Fruit fly (Drosophila melanogaster) whole organism, embryonic: Measurements from ENCODE around the gene slf.
A peak's percentile ranks its signal among the peaks of the same experiment; 100 is the strongest.

Experiments
- Bteb2 ChIP-seq: fragments of 200-800 bp; sonication (Bioruptor generic); optimal IDR thresholded peaks from 2 replicates; lab custom pipeline; 2016; ENCODE audit warnings: missing biosample characterization, missing genetic modification characterization
- CG10267 ChIP-seq: fragments of 200-800 bp; sonication (Bioruptor generic); optimal IDR thresholded peaks from 2 replicates; lab custom pipeline; 2018; ENCODE audit warnings: missing biosample characterization, mild to moderate bottlenecking, missing genetic modification characterization, moderate library complexity
- CG10366 ChIP-seq: fragments of 200-800 bp; sonication (Bioruptor generic); IDR thresholded peaks from 2 replicates; pipeline ENCODE4 v1.3.6; 2022; ENCODE audit warnings: missing biosample characterization, missing genetic modification characterization
- CG11085 ChIP-seq: fragments of 200-800 bp; sonication (Bioruptor generic); IDR thresholded peaks from 2 replicates; pipeline ENCODE4 v1.3.6; 2022; ENCODE audit warnings: missing biosample characterization, missing genetic modification characterization
- CG11398 ChIP-seq: fragments of 200-800 bp; sonication (Bioruptor generic); optimal IDR thresholded peaks from 2 replicates; lab custom pipeline; 2016; ENCODE audit warnings: missing biosample characterization, missing genetic modification characterization
- CG11456 ChIP-seq: fragments of 200-800 bp; sonication (Bioruptor generic); IDR thresholded peaks from 3 replicates; pipeline ENCODE4 v1.3.6; 2022; ENCODE audit warnings: missing biosample characterization, missing genetic modification characterization
- CG11696 ChIP-seq: fragments of 200-800 bp; sonication (Bioruptor generic); IDR thresholded peaks from 2 replicates; pipeline ENCODE4 v1.3.6; 2022; ENCODE audit warnings: missing biosample characterization, missing genetic modification characterization
- CG11723 ChIP-seq: fragments of 200-800 bp; sonication (Bioruptor generic); optimal IDR thresholded peaks from 2 replicates; lab custom pipeline; 2017; ENCODE audit warnings: missing biosample characterization, mild to moderate bottlenecking, missing genetic modification characterization
- CG12219 ChIP-seq: fragments of 200-800 bp; sonication (Bioruptor generic); optimal IDR thresholded peaks from 3 replicates; lab custom pipeline; 2018; ENCODE audit warnings: missing biosample characterization, mild to moderate bottlenecking, missing genetic modification characterization
- CG12391 ChIP-seq: fragments of 200-800 bp; sonication (Bioruptor generic); optimal IDR thresholded peaks from 3 replicates; lab custom pipeline; 2018; ENCODE audit warnings: missing biosample characterization, mild to moderate bottlenecking, missing genetic modification characterization, moderate library complexity
- CG14441 ChIP-seq: fragments of 200-800 bp; sonication (Bioruptor generic); IDR thresholded peaks from 2 replicates; pipeline ENCODE4 v1.3.6; 2022; ENCODE audit warnings: missing biosample characterization, missing genetic modification characterization
- CG15479 ChIP-seq: fragments of 200-800 bp; sonication (Bioruptor generic); optimal IDR thresholded peaks from 3 replicates; lab custom pipeline; 2019; ENCODE audit warnings: missing biosample characterization, mild to moderate bottlenecking, missing genetic modification characterization, moderate library complexity
- CG15696 ChIP-seq: fragments of 200-800 bp; sonication (Bioruptor generic); optimal IDR thresholded peaks from 2 replicates; lab custom pipeline; 2019; ENCODE audit warnings: missing biosample characterization, mild to moderate bottlenecking, missing genetic modification characterization, moderate library complexity
- CG17186 ChIP-seq: fragments of 200-800 bp; sonication (Bioruptor generic); optimal IDR thresholded peaks from 3 replicates; lab custom pipeline; 2017; ENCODE audit warnings: missing biosample characterization, missing genetic modification reagents, missing genetic modification characterization
- CG17802 ChIP-seq: fragments of 200-800 bp; sonication (Bioruptor generic); optimal IDR thresholded peaks from 2 replicates; lab custom pipeline; 2018; ENCODE audit warnings: missing biosample characterization, mild to moderate bottlenecking, missing genetic modification characterization, moderate library complexity
- CG30020 ChIP-seq: fragments of 200-800 bp; optimal IDR thresholded peaks from 2 replicates; lab custom pipeline; 2019; ENCODE audit warnings: missing biosample characterization, mild to moderate bottlenecking, missing genetic modification characterization, moderate library complexity
- CG42726 ChIP-seq: fragments of 200-800 bp; sonication (Bioruptor generic); IDR thresholded peaks from 2 replicates; pipeline ENCODE4 v1.3.6; 2022; ENCODE audit warnings: missing biosample characterization, missing genetic modification characterization; ENCODE audit not compliant: partially characterized antibody
- CG4328 ChIP-seq: fragments of 200-800 bp; sonication (Bioruptor generic); optimal IDR thresholded peaks from 3 replicates; lab custom pipeline; 2017; ENCODE audit warnings: missing biosample characterization, missing genetic modification reagents, missing genetic modification characterization
- CG7372 ChIP-seq: fragments of 200-800 bp; sonication (Bioruptor generic); IDR thresholded peaks from 2 replicates; pipeline ENCODE4 v1.3.6; 2022; ENCODE audit warnings: missing biosample characterization, missing genetic modification characterization
- CG7928 ChIP-seq: fragments of 200-800 bp; sonication (Bioruptor generic); optimal IDR thresholded peaks from 2 replicates; lab custom pipeline; 2017; ENCODE audit warnings: missing biosample characterization, mild to moderate bottlenecking, missing genetic modification characterization
- CG9797 ChIP-seq: fragments of 200-800 bp; sonication (Bioruptor generic); optimal IDR thresholded peaks from 3 replicates; lab custom pipeline; 2018; ENCODE audit warnings: missing biosample characterization, mild to moderate bottlenecking, missing genetic modification characterization
- E2f1 ChIP-seq: fragments of 200-800 bp; sonication (Bioruptor generic); IDR thresholded peaks from 2 replicates; pipeline ENCODE4 v1.3.6; 2022; ENCODE audit warnings: missing biosample characterization, missing genetic modification characterization
- Fer2 ChIP-seq: fragments of 200-800 bp; sonication (Bioruptor generic); optimal IDR thresholded peaks from 2 replicates; lab custom pipeline; 2018; ENCODE audit warnings: missing biosample characterization, mild to moderate bottlenecking, missing genetic modification characterization, moderate library complexity
- HLHmδ ChIP-seq: fragments of 200-800 bp; sonication (Bioruptor generic); optimal IDR thresholded peaks from 2 replicates; lab custom pipeline; 2018; ENCODE audit warnings: missing biosample characterization, mild to moderate bottlenecking, missing genetic modification characterization, moderate library complexity
- Hr51 ChIP-seq, 2 experiments: fragments of 200-800 bp; sonication (Bioruptor generic); optimal IDR thresholded peaks; 2 replicates in 1 of 2; 3 replicates in 1 of 2; lab custom pipeline; 2016 to 2018; ENCODE audit warnings: missing biosample characterization in 2 of 2, missing genetic modification characterization in 2 of 2, mild to moderate bottlenecking in 1 of 2, moderate library complexity in 1 of 2
- MBD-R2 ChIP-seq: fragments of 200-800 bp; sonication (Bioruptor generic); IDR thresholded peaks from 2 replicates; pipeline ENCODE4 v1.3.6; 2022; ENCODE audit warnings: missing biosample characterization, missing genetic modification characterization
- PHDP ChIP-seq: fragments of 200-800 bp; sonication (Bioruptor generic); optimal IDR thresholded peaks from 3 replicates; lab custom pipeline; 2018; ENCODE audit warnings: missing biosample characterization, mild to moderate bottlenecking, missing genetic modification characterization, moderate library complexity
- Trl ChIP-seq, 3 experiments: fragments of >200 bp in 2 of 3; fragments of 200-800 bp in 1 of 3; sonication (Bioruptor generic) in 1 of 3; optimal IDR thresholded peaks; 2 replicates in 1 of 3; 3 replicates in 2 of 3; lab custom pipeline; 2016 to 2017; ENCODE audit warnings: missing biosample characterization in 1 of 3, missing genetic modification characterization in 1 of 3
- bab2 ChIP-seq: fragments of 200-800 bp; sonication (Bioruptor generic); optimal IDR thresholded peaks from 2 replicates; lab custom pipeline; 2016; ENCODE audit warnings: missing biosample characterization, missing genetic modification characterization
- bbx ChIP-seq: fragments of 200-800 bp; sonication (Bioruptor generic); IDR thresholded peaks from 2 replicates; pipeline ENCODE4 v1.3.6; 2022; ENCODE audit warnings: missing biosample characterization, missing genetic modification characterization; ENCODE audit not compliant: partially characterized antibody
- dati ChIP-seq: fragments of 200-800 bp; sonication (Bioruptor generic); IDR thresholded peaks from 2 replicates; pipeline ENCODE4 v1.3.6; 2022; ENCODE audit warnings: missing biosample characterization, missing genetic modification characterization
- dm ChIP-seq: fragments of 200-800 bp; sonication (Bioruptor generic); optimal IDR thresholded peaks from 3 replicates; lab custom pipeline; 2016; ENCODE audit warnings: missing biosample characterization, missing genetic modification characterization
- dmrt11E ChIP-seq: fragments of 200-800 bp; sonication (Bioruptor generic); optimal IDR thresholded peaks from 3 replicates; lab custom pipeline; 2018; ENCODE audit warnings: missing biosample characterization, mild to moderate bottlenecking, missing genetic modification characterization, moderate library complexity
- ems ChIP-seq: fragments of 200-800 bp; sonication (Bioruptor generic); optimal IDR thresholded peaks from 3 replicates; lab custom pipeline; 2016; ENCODE audit warnings: missing biosample characterization, missing genetic modification characterization
- fru ChIP-seq: fragments of >200 bp; optimal IDR thresholded peaks from 2 replicates; lab custom pipeline; 2017
- ftz-f1 ChIP-seq: fragments of 200-800 bp; sonication (Bioruptor generic); optimal IDR thresholded peaks from 2 replicates; lab custom pipeline; 2016; ENCODE audit warnings: missing biosample characterization, missing genetic modification characterization
- gem ChIP-seq: fragments of 200-800 bp; sonication (Bioruptor generic); optimal IDR thresholded peaks from 2 replicates; lab custom pipeline; 2019; ENCODE audit warnings: missing biosample characterization, mild to moderate bottlenecking, missing genetic modification characterization, moderate library complexity
- gt ChIP-seq: fragments of 200-800 bp; sonication (Bioruptor generic); IDR thresholded peaks from 2 replicates; pipeline ENCODE4 v1.3.6; 2022; ENCODE audit warnings: missing biosample characterization, missing genetic modification characterization
- jigr1 ChIP-seq: fragments of 200-800 bp; sonication (Bioruptor generic); IDR thresholded peaks from 3 replicates; pipeline ENCODE4 v1.3.6; 2022; ENCODE audit warnings: missing biosample characterization, missing genetic modification characterization
- jumu ChIP-seq: fragments of 200-800 bp; sonication (Bioruptor generic); optimal IDR thresholded peaks from 3 replicates; lab custom pipeline; 2016; ENCODE audit warnings: missing biosample characterization, missing genetic modification characterization
- kay ChIP-seq: fragments of 200-800 bp; sonication (Bioruptor generic); optimal IDR thresholded peaks from 2 replicates; lab custom pipeline; 2016; ENCODE audit warnings: missing biosample characterization, missing genetic modification characterization
- lola ChIP-seq, 3 experiments: fragments of >200 bp in 2 of 3; fragments of 200-800 bp in 1 of 3; sonication (Bioruptor generic) in 1 of 3; optimal IDR thresholded peaks; 2 replicates each; lab custom pipeline; 2017 to 2019; ENCODE audit warnings: missing biosample characterization in 3 of 3, missing genetic modification characterization in 3 of 3, mild to moderate bottlenecking in 1 of 3, moderate library complexity in 1 of 3
- sc ChIP-seq, 3 experiments: fragments of >200 bp in 2 of 3; fragments of 200-800 bp in 1 of 3; sonication (Bioruptor generic) in 1 of 3; optimal IDR thresholded peaks; 2 replicates in 2 of 3; 3 replicates in 1 of 3; lab custom pipeline; 2017; ENCODE audit warnings: mild to moderate bottlenecking in 1 of 3, missing biosample characterization in 1 of 3, missing genetic modification characterization in 1 of 3, missing genetic modification reagents in 1 of 3
- scrt ChIP-seq: fragments of 200-800 bp; sonication (Bioruptor generic); optimal IDR thresholded peaks from 2 replicates; lab custom pipeline; 2018; ENCODE audit warnings: missing biosample characterization, mild to moderate bottlenecking, missing genetic modification characterization, moderate library complexity
- sna ChIP-seq: fragments of 200-800 bp; sonication (Bioruptor generic); IDR thresholded peaks from 2 replicates; pipeline ENCODE4 v1.3.6; 2022; ENCODE audit warnings: missing biosample characterization, missing genetic modification characterization; ENCODE audit not compliant: partially characterized antibody
- ssp ChIP-seq: fragments of 200-800 bp; sonication (Bioruptor generic); IDR thresholded peaks from 2 replicates; pipeline ENCODE4 v1.3.6; 2022; ENCODE audit warnings: missing biosample characterization, missing genetic modification characterization
- tgo ChIP-seq: fragments of 200-800 bp; sonication (Bioruptor generic); IDR thresholded peaks from 3 replicates; pipeline ENCODE4 v1.3.6; 2022; ENCODE audit warnings: missing biosample characterization, missing genetic modification characterization
- yki ChIP-seq: fragments of >200 bp; optimal IDR thresholded peaks from 3 replicates; lab custom pipeline; 2018

The slf gene

dm6 chr2L:4810697-4811490 is 9.2 kb upstream of the slf start (continued):
- peak; percentile 85 for TF ChIP-seq gem (tag; lab: Kevin White, UChicago)
- TF ChIP-seq Fer2 (tag; lab: Kevin White, UChicago), result peak; percentile 47
- TF ChIP-seq CG30020, result peak; percentile 24
- peak; percentile 71 for TF ChIP-seq dmrt11E (tag; lab: Kevin White, UChicago)
- peak; percentile 32 for TF ChIP-seq CG7928
- no peak for TF ChIP-seq CG14441 (GFP tag; lab: Robert Waterston, UW)
- TF ChIP-seq PHDP, result peak; percentile 48
- no peak for TF ChIP-seq sc (optimal IDR thresholded peaks at IDR 0.05; lab: Kevin White, UChicago)
- peak; percentile 75 for TF ChIP-seq sc (GFP tag; optimal IDR thresholded peaks at IDR 0.05; lab: Kevin White, UChicago)
- TF ChIP-seq dm (GFP tag; lab: Kevin White, UChicago), result no peak
- TF ChIP-seq Trl (optimal IDR thresholded peaks at IDR 0.05; lab: Kevin White, UChicago), result no peak
- peak; percentile 19 for TF ChIP-seq Trl (GFP tag; optimal IDR thresholded peaks at IDR 0.05; lab: Kevin White, UChicago)
- TF ChIP-seq CG11723 (GFP tag; lab: Kevin White, UChicago), result peak; percentile 70
- no peak for TF ChIP-seq ftz-f1 (GFP tag; lab: Kevin White, UChicago)
- no peak for TF ChIP-seq CG15479
- TF ChIP-seq CG7372 (GFP tag; lab: Robert Waterston, UW), result no peak
- peak; percentile 17; the same call in 1 of the 2 replicates for TF ChIP-seq MBD-R2 (GFP tag; lab: Robert Waterston, UW)
- TF ChIP-seq sna (GFP tag; lab: Robert Waterston, UW), result no peak
- TF ChIP-seq lola (GFP tag; optimal IDR thresholded peaks at IDR 0.05; lab: Kevin White, UChicago), result peak in 1 of 3 experiments; percentile 81
- TF ChIP-seq kay, result no peak
- peak; percentile 45 for TF ChIP-seq bab2 (GFP tag; lab: Kevin White, UChicago)
- peak in 1 of 2 experiments; percentile 71 for TF ChIP-seq Hr51 (GFP tag; optimal IDR thresholded peaks at IDR 0.05; lab: Kevin White, UChicago)
- TF ChIP-seq CG17186 (GFP tag; lab: Kevin White, UChicago), result no peak
- no peak for TF ChIP-seq HLHmδ (GFP tag; lab: Kevin White, UChicago)
- no peak for TF ChIP-seq CG17802 (tag; lab: Kevin White, UChicago)
- no peak for TF ChIP-seq CG11085
- TF ChIP-seq bbx, result no peak
- TF ChIP-seq CG4328 (GFP tag; lab: Kevin White, UChicago), result peak; percentile 64
- TF ChIP-seq CG15696 (tag; lab: Kevin White, UChicago), result peak; percentile 64
- no peak for TF ChIP-seq CG11696 (GFP tag; lab: Robert Waterston, UW)
- TF ChIP-seq CG12219 (GFP tag; lab: Kevin White, UChicago), result peak; percentile 22
- TF ChIP-seq jumu (GFP tag; lab: Kevin White, UChicago), result no peak
- TF ChIP-seq E2f1 (GFP tag; lab: Robert Waterston, UW), result no peak
- peak; percentile 77 for TF ChIP-seq CG12391 (tag; lab: Kevin White, UChicago)
- no peak for TF ChIP-seq scrt (GFP tag; lab: Kevin White, UChicago)
- TF ChIP-seq CG10366 (GFP tag; lab: Robert Waterston, UW), result no peak
- no peak for TF ChIP-seq CG42726 (GFP tag; lab: Robert Waterston, UW)
- TF ChIP-seq jigr1 (GFP tag; lab: Robert Waterston, UW), result no peak
- no peak for TF ChIP-seq yki (lab: Kevin White, UChicago)
- TF ChIP-seq fru (lab: Kevin White, UChicago), result no peak
- TF ChIP-seq dati (GFP tag; lab: Robert Waterston, UW), result no peak
- peak; percentile 52 for TF ChIP-seq CG10267 (tag; lab: Kevin White, UChicago)
- TF ChIP-seq CG11456, result 0 out of 3 replicates have a peak, but pooled peaks have one; percentile 58
- no peak for TF ChIP-seq CG11398 (GFP tag; lab: Kevin White, UChicago)
- peak; percentile 60 for TF ChIP-seq ssp (GFP tag; lab: Robert Waterston, UW)
- no peak for TF ChIP-seq gt (GFP tag; lab: Robert Waterston, UW)
- TF ChIP-seq Bteb2 (GFP tag; lab: Kevin White, UChicago), result peak; percentile 36
- TF ChIP-seq tgo, result peak; percentile 50; the same call in 2 of the 3 replicates
- TF ChIP-seq ems, result no peak
- TF ChIP-seq CG9797 (GFP tag; lab: Kevin White, UChicago), result no peak
